Fruit fly (Drosophila melanogaster) whole organism, wandering third instar larva: ENCODE data around the gene Irk2.

Source experiments
- Hr83 ChIP-seq: fragments of 200-300 bp; sonication (Bioruptor generic); optimal IDR thresholded peaks from 2 replicates; lab custom pipeline; 2016; ENCODE audit warnings: missing biosample characterization, mild to moderate bottlenecking, missing genetic modification characterization, moderate library complexity; ENCODE audit not compliant: poor library complexity, severe bottlenecking
- Myc ChIP-seq: fragments of >200 bp; optimal IDR thresholded peaks from 2 replicates; lab custom pipeline; 2017
- foxo ChIP-seq, 2 experiments: fragments of 200-800 bp; sonication (Bioruptor generic); optimal IDR thresholded peaks; 2 replicates in 1 of 2; 3 replicates in 1 of 2; lab custom pipeline; 2016 to 2017; ENCODE audit warnings: missing biosample characterization in 2 of 2, missing genetic modification characterization in 2 of 2
- fru ChIP-seq: fragments of 200-800 bp; sonication (Bioruptor generic); optimal IDR thresholded peaks from 3 replicates; lab custom pipeline; 2016; ENCODE audit warnings: missing biosample characterization, mild to moderate bottlenecking, missing genetic modification characterization
- usp ChIP-seq: fragments of >200 bp; optimal IDR thresholded peaks from 2 replicates; lab custom pipeline; 2017; ENCODE audit warnings: missing biosample characterization, missing genetic modification characterization

dm6 chr3R:23497241-23497640 lies 22.0 kb downstream of the Irk2 start:
- TF ChIP-seq Hr83: no peak
- no peak for TF ChIP-seq usp (GFP tag; lab: Kevin White, UChicago)
- TF ChIP-seq Myc (lab: Kevin White, UChicago): no peak
- TF ChIP-seq foxo (GFP tag; optimal IDR thresholded peaks at IDR 0.05; lab: Kevin White, UChicago): no peak
- no peak for TF ChIP-seq fru (GFP tag; lab: Kevin White, UChicago)
